Fruit fly (Drosophila melanogaster) S2 (cell line): ENCODE data around the gene CG12535.

Source experiments
- CG8478 ChIP-seq: fragments of >200 bp; optimal IDR thresholded peaks from 2 replicates; lab custom pipeline; 2018
- CTCF ChIP-seq, 2 experiments: fragments of >200 bp; optimal IDR thresholded peaks; 2 replicates each; lab custom pipeline; 2018

DNA sequence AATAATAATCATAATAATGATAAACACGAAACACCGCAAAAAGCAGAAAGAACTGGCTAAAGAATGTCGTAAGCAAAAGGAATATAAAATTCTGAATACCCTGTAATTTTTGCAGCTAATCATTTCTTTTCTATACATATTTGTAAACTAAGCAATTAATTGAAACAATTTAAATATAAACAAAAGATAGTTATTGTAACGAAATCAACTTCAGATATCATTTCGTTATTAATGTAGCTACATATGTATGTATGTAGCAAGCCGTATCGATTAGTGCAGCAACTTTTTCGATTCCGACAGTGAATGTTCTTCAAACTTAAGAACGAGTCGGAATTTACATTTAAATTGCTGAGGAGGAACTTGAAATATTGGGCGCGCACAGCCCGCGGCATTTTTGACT lies 24.9 kb upstream of the CG12535 start:
- no peak for TF ChIP-seq CTCF (optimal IDR thresholded peaks at IDR 0.05; lab: Kevin White, UChicago)
- TF ChIP-seq CG8478 (lab: Kevin White, UChicago), result no peak
